Fruit fly (Drosophila melanogaster) S2 (cell line): Measurements from ENCODE around the gene Prp40.

Experiments used
- CG8478 ChIP-seq: fragments of >200 bp; optimal IDR thresholded peaks from 2 replicates; lab custom pipeline; 2018
- CTCF ChIP-seq, 2 experiments: fragments of >200 bp; optimal IDR thresholded peaks; 2 replicates each; lab custom pipeline; 2018

dm6 chr2L:2992664-2993174 is 30.3 kb upstream of the Prp40 start, which contains the start of the genes okr and CG3558:
- peak in 1 of 2 experiments; percentile 2 for TF ChIP-seq CTCF (optimal IDR thresholded peaks at IDR 0.05; lab: Kevin White, UChicago)
- TF ChIP-seq CG8478 (lab: Kevin White, UChicago): no peak
